Fruit fly (Drosophila melanogaster): Measurements from ENCODE around the gene eIF3e.

The eIF3e gene

DNA sequence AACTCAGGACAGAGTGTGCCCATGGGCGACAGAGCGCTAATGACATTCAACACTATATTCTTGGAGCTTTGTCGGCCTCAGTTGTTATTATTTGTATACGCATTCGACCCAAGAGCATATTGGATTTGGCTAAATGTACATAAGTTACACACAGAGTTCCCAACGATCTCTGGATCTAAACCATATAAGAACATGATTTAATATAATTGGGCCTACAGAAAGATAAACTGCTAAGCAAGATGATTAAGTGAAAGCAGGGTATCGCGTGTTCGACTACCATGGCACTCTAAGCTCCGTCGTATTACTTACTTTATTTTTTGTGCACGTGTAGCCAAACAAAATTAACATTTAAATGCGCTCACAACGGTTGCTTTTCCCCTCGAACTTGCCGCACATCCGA lies 26.5 kb downstream of the eIF3e start:
- no peak for TF ChIP-seq Mio (GFP tag; optimal IDR thresholded peaks at IDR 0.05)
- TF ChIP-seq ey (GFP tag; optimal IDR thresholded peaks at IDR 0.05), result no peak
- TF ChIP-seq CG9705 (GFP tag; optimal IDR thresholded peaks at IDR 0.05), result no peak
- TF ChIP-seq Dfd (GFP tag; optimal IDR thresholded peaks at IDR 0.05), result no peak
- TF ChIP-seq brk (GFP tag; optimal IDR thresholded peaks at IDR 0.05), result no peak
- TF ChIP-seq sage (GFP tag; optimal IDR thresholded peaks at IDR 0.05), result no peak
- no peak for TF ChIP-seq Hnf4 (GFP tag; optimal IDR thresholded peaks at IDR 0.05)
- TF ChIP-seq sv (GFP tag; optimal IDR thresholded peaks at IDR 0.05), result no peak
- TF ChIP-seq dsf (GFP tag; optimal IDR thresholded peaks at IDR 0.05; ENCODE audit: borderline replicate concordance), result no peak
- no peak for TF ChIP-seq rgr (GFP tag; optimal IDR thresholded peaks at IDR 0.05)
- TF ChIP-seq N (GFP tag; optimal IDR thresholded peaks at IDR 0.05), result no peak
- TF ChIP-seq woc (GFP tag; optimal IDR thresholded peaks at IDR 0.05), result no peak
- no peak for TF ChIP-seq pan (optimal IDR thresholded peaks at IDR 0.05)
- TF ChIP-seq br (GFP tag; optimal IDR thresholded peaks at IDR 0.05), result no peak
- TF ChIP-seq Hr83 (GFP tag; optimal IDR thresholded peaks at IDR 0.05; ENCODE audit: poor library complexity, severe bottlenecking), result no peak
- no peak for TF ChIP-seq CrebA (GFP tag; optimal IDR thresholded peaks at IDR 0.05; ENCODE audit: borderline replicate concordance)
- no peak for TF ChIP-seq dmrt93B (GFP tag; optimal IDR thresholded peaks at IDR 0.05)
- no peak for TF ChIP-seq dl (GFP tag; optimal IDR thresholded peaks at IDR 0.05; ENCODE audit: insufficient read depth in 1 of 2, partially characterized antibody in 2 of 2)
- no peak for TF ChIP-seq Sp1 (GFP tag; optimal IDR thresholded peaks at IDR 0.05)
- no peak for TF ChIP-seq lola (GFP tag; optimal IDR thresholded peaks at IDR 0.05)

DNA sequence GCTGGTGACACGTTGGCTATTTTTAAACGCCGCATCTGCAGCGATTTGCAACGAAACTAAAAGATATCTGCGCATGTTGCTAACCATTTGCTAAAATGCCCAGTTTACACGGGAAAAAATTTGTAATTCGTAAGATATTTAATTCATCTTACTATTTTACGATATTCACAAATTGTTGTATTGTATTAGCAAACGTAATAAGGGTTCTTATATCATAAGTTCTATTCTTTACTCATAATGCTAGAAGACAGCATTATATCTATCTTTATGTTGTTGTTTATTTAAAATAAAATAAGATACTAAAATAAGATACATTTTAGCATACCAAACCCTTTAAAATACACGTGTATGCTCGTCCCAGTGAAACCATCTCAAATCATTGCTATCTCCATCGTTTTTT lies 27.3 kb downstream of the eIF3e start:
- TF ChIP-seq N (GFP tag; optimal IDR thresholded peaks at IDR 0.05) (no peak), dmrt93B (GFP tag; optimal IDR thresholded peaks at IDR 0.05) (no peak), tai (GFP tag; optimal IDR thresholded peaks at IDR 0.05) (no peak), ey (GFP tag; optimal IDR thresholded peaks at IDR 0.05) (no peak)

DNA sequence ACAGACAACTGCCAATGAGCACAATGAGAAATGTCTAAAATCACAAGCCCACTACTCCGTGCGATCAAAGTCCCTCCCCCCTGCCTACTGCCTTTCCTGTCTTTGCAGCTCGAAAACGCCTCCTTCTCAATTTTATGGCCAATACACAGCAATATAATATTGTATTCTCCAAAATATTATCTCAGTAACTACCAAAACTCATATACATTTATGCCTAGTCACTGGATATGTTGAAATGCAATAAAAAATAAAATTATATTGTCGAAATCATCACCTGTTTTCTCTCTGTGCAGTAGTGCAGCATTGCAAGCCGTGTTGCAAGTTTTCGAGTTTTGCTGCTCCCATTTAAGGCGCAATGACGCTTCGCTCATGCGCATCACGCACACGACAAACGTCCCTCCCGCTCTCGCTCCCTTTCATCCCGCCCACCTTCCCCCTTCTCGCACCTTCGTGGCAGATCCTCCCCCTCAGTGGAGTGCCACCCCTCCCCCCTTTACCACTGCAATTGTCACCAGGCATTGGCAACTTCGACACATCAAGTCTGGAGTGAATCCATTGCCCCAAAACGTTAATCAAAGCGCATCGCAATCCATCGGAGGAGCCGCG lies 28.1 kb downstream of the eIF3e start:
- TF ChIP-seq Hr78 (GFP tag; optimal IDR thresholded peaks at IDR 0.05) (no peak), sv (GFP tag; optimal IDR thresholded peaks at IDR 0.05) (no peak), brk (GFP tag; optimal IDR thresholded peaks at IDR 0.05) (no peak), pan (optimal IDR thresholded peaks at IDR 0.05) (no peak), Myc (optimal IDR thresholded peaks at IDR 0.05) (no peak), Sp1 (GFP tag; optimal IDR thresholded peaks at IDR 0.05) (peak; percentile 44), lola (GFP tag; optimal IDR thresholded peaks at IDR 0.05) (no peak), rgr (GFP tag; optimal IDR thresholded peaks at IDR 0.05) (peak; percentile 55), dmrt93B (GFP tag; optimal IDR thresholded peaks at IDR 0.05) (peak; percentile 36), Vsx2 (GFP tag; optimal IDR thresholded peaks at IDR 0.05; ENCODE audit: partially characterized antibody) (no peak), jim (GFP tag; optimal IDR thresholded peaks at IDR 0.05) (no peak), dl (GFP tag; optimal IDR thresholded peaks at IDR 0.05; ENCODE audit: insufficient read depth in 1 of 2, partially characterized antibody in 2 of 2) (no peak), br (GFP tag; optimal IDR thresholded peaks at IDR 0.05) (peak; percentile 67), ey (GFP tag; optimal IDR thresholded peaks at IDR 0.05) (peak; percentile 50), h (GFP tag; optimal IDR thresholded peaks at IDR 0.05) (peak; percentile 83), fru (GFP tag; optimal IDR thresholded peaks at IDR 0.05) (peak; percentile 66), HLH106 (tag; optimal IDR thresholded peaks at IDR 0.05) (peak; percentile 71), Abd-B (GFP tag; optimal IDR thresholded peaks at IDR 0.05) (no peak), psq (GFP tag; optimal IDR thresholded peaks at IDR 0.05) (peak; percentile 23), CG32264 (GFP tag; optimal IDR thresholded peaks at IDR 0.05) (peak; percentile 41), foxo (GFP tag; optimal IDR thresholded peaks at IDR 0.05) (peak in 1 of 2 experiments; percentile 65), CrebA (GFP tag; optimal IDR thresholded peaks at IDR 0.05; ENCODE audit: borderline replicate concordance) (no peak), CG9705 (GFP tag; optimal IDR thresholded peaks at IDR 0.05) (peak; percentile 58), Jra (GFP tag; optimal IDR thresholded peaks at IDR 0.05) (peak; percentile 2), woc (GFP tag; optimal IDR thresholded peaks at IDR 0.05) (peak; percentile 67), sage (GFP tag; optimal IDR thresholded peaks at IDR 0.05) (peak; percentile 34), Hnf4 (GFP tag; optimal IDR thresholded peaks at IDR 0.05) (peak; percentile 53), Rel (GFP tag; optimal IDR thresholded peaks at IDR 0.05) (no peak), Rel (tag; optimal IDR thresholded peaks at IDR 0.05) (peak; percentile 4), Hr83 (GFP tag; optimal IDR thresholded peaks at IDR 0.05; ENCODE audit: poor library complexity, severe bottlenecking) (no peak), OdsH (GFP tag; optimal IDR thresholded peaks at IDR 0.05) (peak; percentile 42)

All from whole organism, wandering third instar larva.